ENCODE assay signal across 3 worm cellular contexts in the genomic region with DNA sequence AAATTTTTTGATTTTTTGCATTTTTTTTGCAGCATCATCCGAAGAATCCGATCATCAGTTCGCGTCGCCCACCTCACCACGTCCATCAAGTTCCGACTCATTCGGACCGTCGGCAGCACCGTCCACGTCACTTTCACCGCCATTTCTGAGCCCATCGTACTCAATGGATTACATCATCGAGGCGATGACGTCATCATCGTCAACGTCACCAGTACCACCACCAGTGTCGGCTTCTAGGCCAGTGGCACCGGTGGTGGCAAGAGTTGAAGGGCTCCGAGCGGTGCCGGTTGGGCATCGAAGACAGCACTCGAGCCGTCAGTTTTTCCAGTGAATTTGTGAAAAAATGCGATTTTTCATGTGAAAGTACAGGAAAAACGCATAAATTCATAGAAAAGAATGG.
A peak's percentile ranks its signal among the peaks of the same experiment; 100 is the strongest.
TF ChIP-seq lines count a peak whose summit lies in the region.

No protein-coding gene starts in this region.

TF ChIP-seq in whole organism, L4 larva, 104 proteins besides CTCF, POLR2A, EP300 and RAD21:
- TF ChIP-seq php-3 (GFP tag; IDR thresholded peaks at IDR 0.05; lab: Robert Waterston, UW) (no peak), ctbp-1 (GFP tag; IDR thresholded peaks at IDR 0.05; lab: Robert Waterston, UW) (no peak), egl-43 (GFP tag; IDR thresholded peaks at IDR 0.05; lab: Robert Waterston, UW) (0 out of 2 replicates have a peak, but pooled peaks have one; percentile 54), mxl-2 (GFP tag; conservative IDR thresholded peaks at IDR 0.05; lab: Robert Waterston, UW) (no peak), sdz-12 (GFP tag; optimal IDR thresholded peaks at IDR 0.05; lab: Kevin White, UChicago) (peak; percentile 48), set-16 (GFP tag; IDR thresholded peaks at IDR 0.05; lab: Robert Waterston, UW) (peak; percentile 23; the same call in 1 of the 2 replicates)

TF ChIP-seq in whole organism, mixed stage, embryonic, 35 proteins besides CTCF, POLR2A, EP300 and RAD21:
- TF ChIP-seq M03D4.4 (tag; optimal IDR thresholded peaks at IDR 0.05; lab: Kevin White, UChicago) (no peak), lin-32 (GFP tag; optimal IDR thresholded peaks at IDR 0.05; lab: Kevin White, UChicago) (no peak), zip-8 (tag; optimal IDR thresholded peaks at IDR 0.05; lab: Kevin White, UChicago) (peak; percentile 93)

TF ChIP-seq in whole organism, young adult, 124 proteins besides CTCF, POLR2A, EP300 and RAD21:
- TF ChIP-seq zfh-2 (GFP tag; conservative IDR thresholded peaks at IDR 0.05; lab: Robert Waterston, UW) (peak; percentile 54), sptf-2 (GFP tag; optimal IDR thresholded peaks at IDR 0.05; lab: Kevin White, UChicago) (no peak)
